Worm (Caenorhabditis elegans) whole organism, young adult: ENCODE data around the gene cex-2.

Experiments used
- B0019.2 ChIP-seq: fragments of 200-800 bp; sonication (Bioruptor generic); conservative IDR thresholded peaks from 2 replicates; pipeline ENCODE4 v1.3.6; 2022; ENCODE audit warnings: missing genetic modification reagents, missing genetic modification characterization, missing compliant biosample characterization
- C17E4.6 ChIP-seq: fragments of 200-800 bp; sonication (Bioruptor generic); IDR thresholded peaks from 2 replicates; pipeline ENCODE4 v1.3.6; 2022; ENCODE audit warnings: missing genetic modification reagents, missing genetic modification characterization, missing compliant biosample characterization
- F39B2.1 ChIP-seq: fragments of 200-800 bp; sonication (Bioruptor generic); IDR thresholded peaks from 2 replicates; pipeline ENCODE4 v1.3.6; 2022; ENCODE audit warnings: missing genetic modification reagents, missing genetic modification characterization, missing compliant biosample characterization
- Y53F4B.3 ChIP-seq: fragments of 200-800 bp; sonication (Bioruptor generic); IDR thresholded peaks from 2 replicates; pipeline ENCODE4 v1.3.6; 2022; ENCODE audit warnings: missing genetic modification reagents, missing genetic modification characterization, missing compliant biosample characterization
- efl-1 ChIP-seq: fragments of 150-350 bp; optimal IDR thresholded peaks from 2 replicates; lab custom pipeline; 2014; ENCODE audit warnings: missing biosample characterization, missing genetic modification reagents, missing genetic modification characterization
- hrde-1 ChIP-seq: sonication (generic microtip); optimal IDR thresholded peaks from 2 replicates; lab custom pipeline; 2016; ENCODE audit warnings: missing genetic modification characterization, mild to moderate bottlenecking, missing compliant biosample characterization, moderate library complexity, missing genotype, missing genetic modification reagents, borderline replicate concordance
- snpc-4 ChIP-seq, 5 experiments: fragments of 150-350 bp in 1 of 5; sonication (generic microtip) in 4 of 5; optimal IDR thresholded peaks; 2 replicates each; lab custom pipeline; 2014 to 2018; ENCODE audit warnings: missing genetic modification characterization in 5 of 5, missing biosample characterization in 3 of 5, antibody characterized with exemption in 2 of 5, mild to moderate bottlenecking in 2 of 5, missing compliant biosample characterization in 2 of 5, missing genotype in 2 of 5, moderate library complexity in 2 of 5, missing genetic modification reagents in 1 of 5
- unc-62 ChIP-seq: fragments of 150-350 bp; optimal IDR thresholded peaks from 2 replicates; lab custom pipeline; 2014; ENCODE audit warnings: missing biosample characterization, missing genetic modification reagents, missing genetic modification characterization
- ztf-18 ChIP-seq: sonication (generic microtip); optimal IDR thresholded peaks from 2 replicates; lab custom pipeline; 2016; ENCODE audit warnings: missing genotype, mild to moderate bottlenecking, missing genetic modification characterization, missing compliant biosample characterization

DNA sequence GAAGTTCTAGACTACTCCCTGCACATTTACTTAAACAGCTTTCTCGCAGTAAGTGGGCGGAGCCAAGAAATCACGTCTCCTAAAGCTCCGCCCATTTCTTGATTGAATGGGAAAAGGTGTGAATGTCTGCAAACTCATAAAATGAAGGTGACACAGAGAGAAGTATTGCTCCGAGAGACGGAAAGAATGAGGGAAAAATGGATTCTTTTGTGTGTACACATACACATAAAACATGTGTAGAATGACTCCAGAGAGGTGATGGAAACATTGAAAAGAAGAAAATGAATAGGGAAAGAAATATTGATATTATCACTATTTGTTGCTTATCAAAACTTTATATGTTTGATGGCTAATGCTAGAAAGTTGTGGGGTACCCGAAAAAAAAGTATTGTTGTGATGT, 16.3 kb upstream of the cex-2 start:
- TF ChIP-seq snpc-4 (GFP tag; optimal IDR thresholded peaks at IDR 0.05; lab: Kevin White, UChicago) (no peak), snpc-4 (tag; optimal IDR thresholded peaks at IDR 0.05; lab: Kevin White, UChicago) (no peak), Y53F4B.3 (GFP tag; lab: Robert Waterston, UW) (no peak), hrde-1 (tag; lab: Kevin White, UChicago) (no peak), C17E4.6 (no peak), B0019.2 (no peak), efl-1 (no peak), F39B2.1 (no peak), ztf-18 (tag; lab: Kevin White, UChicago) (no peak), unc-62 (no peak)
